In genomic region chr3R:5283360-5283963, dm6 we compare ENCODE assay signal across 1 fruit fly cellular context.
TF ChIP-seq lines count a peak whose summit lies in the region.

No protein-coding gene starts in this region.

TF ChIP-seq in whole organism, embryonic, 481 proteins besides CTCF, POLR2A, EP300 and RAD21 (continued from another document and continues in another):
- TF ChIP-seq CG2129 (GFP tag; IDR thresholded peaks at IDR 0.05; lab: Robert Waterston, UW; ENCODE audit: partially characterized antibody) = no peak
- TF ChIP-seq repo (GFP tag; optimal IDR thresholded peaks at IDR 0.05; lab: Kevin White, UChicago) = peak; percentile 87
- TF ChIP-seq chn (GFP tag; optimal IDR thresholded peaks at IDR 0.05; lab: Kevin White, UChicago) = peak; percentile 87
- TF ChIP-seq cwo (GFP tag; optimal IDR thresholded peaks at IDR 0.05; lab: Kevin White, UChicago) = peak; percentile 90
- TF ChIP-seq insv (GFP tag; optimal IDR thresholded peaks at IDR 0.05; lab: Kevin White, UChicago) = peak; percentile 7 to 66
- no peak for TF ChIP-seq Dref (GFP tag; IDR thresholded peaks at IDR 0.05; lab: Robert Waterston, UW)
- peak; percentile 82 for TF ChIP-seq salm (tag; optimal IDR thresholded peaks at IDR 0.05; lab: Kevin White, UChicago)
- peak; percentile 93 for TF ChIP-seq Xbp1 (GFP tag; optimal IDR thresholded peaks at IDR 0.05; lab: Kevin White, UChicago)
- peak; percentile 68 for TF ChIP-seq Mad (GFP tag; optimal IDR thresholded peaks at IDR 0.05; lab: Kevin White, UChicago)
- peak; percentile 62 for TF ChIP-seq Neu2 (GFP tag; optimal IDR thresholded peaks at IDR 0.05; lab: Kevin White, UChicago; ENCODE audit: borderline replicate concordance)
- peak; percentile 70 for TF ChIP-seq CG11560 (tag; IDR thresholded peaks at IDR 0.05; lab: Robert Waterston, UW)
- TF ChIP-seq eve (GFP tag; optimal IDR thresholded peaks at IDR 0.05; lab: Kevin White, UChicago) = peak in 1 of 2 experiments; percentile 97
- no peak for TF ChIP-seq Nf-YA (GFP tag; IDR thresholded peaks at IDR 0.05; lab: Robert Waterston, UW)
- TF ChIP-seq Kr (GFP tag; optimal IDR thresholded peaks at IDR 0.05; lab: Kevin White, UChicago) = no peak
- no peak for TF ChIP-seq hb (GFP tag; IDR thresholded peaks at IDR 0.05; lab: Robert Waterston, UW; ENCODE audit: partially characterized antibody)
- TF ChIP-seq CG7786 (GFP tag; optimal IDR thresholded peaks at IDR 0.05; lab: Kevin White, UChicago) = peak; percentile 90
- peak; percentile 96 for TF ChIP-seq lab (GFP tag; optimal IDR thresholded peaks at IDR 0.05; lab: Kevin White, UChicago)
- TF ChIP-seq CG12155 (GFP tag; optimal IDR thresholded peaks at IDR 0.05; lab: Kevin White, UChicago) = peak; percentile 86
- no peak for TF ChIP-seq Doc3 (GFP tag; IDR thresholded peaks at IDR 0.05; lab: Robert Waterston, UW; ENCODE audit: partially characterized antibody)
- peak; percentile 93 for TF ChIP-seq CG18262 (tag; optimal IDR thresholded peaks at IDR 0.05; lab: Kevin White, UChicago)
- peak; percentile 73 for TF ChIP-seq CG4730 (GFP tag; IDR thresholded peaks at IDR 0.05; lab: Robert Waterston, UW)
- 0 out of 2 replicates have a peak, but pooled peaks have one; percentile 21 for TF ChIP-seq gt (GFP tag; IDR thresholded peaks at IDR 0.05; lab: Robert Waterston, UW)
- peak; percentile 74 for TF ChIP-seq kah (GFP tag; optimal IDR thresholded peaks at IDR 0.05; lab: Kevin White, UChicago)
- peak; percentile 61; the same call in 2 of the 3 replicates for TF ChIP-seq so (GFP tag; IDR thresholded peaks at IDR 0.05; lab: Robert Waterston, UW)
- peak; percentile 89 for TF ChIP-seq fd96Cb (tag; optimal IDR thresholded peaks at IDR 0.05; lab: Kevin White, UChicago)
- TF ChIP-seq PHDP (tag; optimal IDR thresholded peaks at IDR 0.05; lab: Kevin White, UChicago) = peak; percentile 93
- TF ChIP-seq NK7.1 (GFP tag; optimal IDR thresholded peaks at IDR 0.05; lab: Kevin White, UChicago) = peak; percentile 82
- TF ChIP-seq CG4617 (GFP tag; optimal IDR thresholded peaks at IDR 0.05; lab: Kevin White, UChicago; ENCODE audit: borderline replicate concordance) = peak; percentile 51
- peak; percentile 91 for TF ChIP-seq Fer3 (tag; optimal IDR thresholded peaks at IDR 0.05; lab: Kevin White, UChicago)
- TF ChIP-seq Ravus (GFP tag; IDR thresholded peaks at IDR 0.05; lab: Robert Waterston, UW) = no peak; the same call in 1 of the 2 replicates
- peak; percentile 90 for TF ChIP-seq gcm (GFP tag; optimal IDR thresholded peaks at IDR 0.05; lab: Kevin White, UChicago)
- no peak for TF ChIP-seq HLHmδ (GFP tag; optimal IDR thresholded peaks at IDR 0.05; lab: Kevin White, UChicago)
- TF ChIP-seq Awh (GFP tag; IDR thresholded peaks at IDR 0.05; lab: Robert Waterston, UW) = peak; percentile 86
- peak; percentile 91 for TF ChIP-seq CG6765 (GFP tag; optimal IDR thresholded peaks at IDR 0.05; lab: Kevin White, UChicago)
- peak; percentile 89 for TF ChIP-seq sqz (GFP tag; optimal IDR thresholded peaks at IDR 0.05; lab: Kevin White, UChicago)
- TF ChIP-seq CG7745 (tag; optimal IDR thresholded peaks at IDR 0.05; lab: Kevin White, UChicago) = no peak
- no peak for TF ChIP-seq inv (GFP tag; IDR thresholded peaks at IDR 0.05; lab: Robert Waterston, UW; ENCODE audit: partially characterized antibody)
- TF ChIP-seq CG6272 (GFP tag; IDR thresholded peaks at IDR 0.05; lab: Robert Waterston, UW) = peak; percentile 67
- TF ChIP-seq Optix (GFP tag; IDR thresholded peaks at IDR 0.05; lab: Robert Waterston, UW) = peak; percentile 79; the same call in 2 of the 3 replicates
- peak; percentile 74 for TF ChIP-seq Atf3 (GFP tag; optimal IDR thresholded peaks at IDR 0.05; lab: Kevin White, UChicago)
- TF ChIP-seq Ptx1 (GFP tag; IDR thresholded peaks at IDR 0.05; lab: Robert Waterston, UW) = peak; percentile 87
- TF ChIP-seq en (GFP tag; optimal IDR thresholded peaks at IDR 0.05; lab: Kevin White, UChicago) = peak; percentile 90
- no peak for TF ChIP-seq CG15073 (GFP tag; optimal IDR thresholded peaks at IDR 0.05; lab: Kevin White, UChicago)
- TF ChIP-seq CG12942 (GFP tag; optimal IDR thresholded peaks at IDR 0.05; lab: Kevin White, UChicago) = peak; percentile 79
- peak; percentile 72 for TF ChIP-seq chm (GFP tag; IDR thresholded peaks at IDR 0.05; lab: Robert Waterston, UW)
- peak; percentile 94 for TF ChIP-seq CG12769 (tag; optimal IDR thresholded peaks at IDR 0.05; lab: Kevin White, UChicago)
- TF ChIP-seq pita (GFP tag; optimal IDR thresholded peaks at IDR 0.05; lab: Kevin White, UChicago) = no peak
- peak; percentile 63 for TF ChIP-seq CG17802 (tag; optimal IDR thresholded peaks at IDR 0.05; lab: Kevin White, UChicago)
- TF ChIP-seq Atf6 (GFP tag; IDR thresholded peaks at IDR 0.05; lab: Robert Waterston, UW) = peak; percentile 90
- TF ChIP-seq maf-S (GFP tag; optimal IDR thresholded peaks at IDR 0.05; lab: Kevin White, UChicago) = peak; percentile 75
- TF ChIP-seq Eip74EF (GFP tag; optimal IDR thresholded peaks at IDR 0.05; lab: Kevin White, UChicago) = peak in 1 of 2 experiments; percentile 89
- TF ChIP-seq pb (GFP tag; optimal IDR thresholded peaks at IDR 0.05; lab: Kevin White, UChicago) = peak; percentile 85
- TF ChIP-seq B-H2 (GFP tag; optimal IDR thresholded peaks at IDR 0.05; lab: Kevin White, UChicago) = peak; percentile 80
- TF ChIP-seq CG15514 (GFP tag; optimal IDR thresholded peaks at IDR 0.05; lab: Kevin White, UChicago) = peak; percentile 81
- TF ChIP-seq E2f1 (GFP tag; IDR thresholded peaks at IDR 0.05; lab: Robert Waterston, UW) = peak; percentile 76
- TF ChIP-seq CG18599 (GFP tag; optimal IDR thresholded peaks at IDR 0.05; lab: Kevin White, UChicago) = peak; percentile 96
- peak; percentile 82 for TF ChIP-seq ken (GFP tag; IDR thresholded peaks at IDR 0.05; lab: Robert Waterston, UW)
- peak; percentile 94 for TF ChIP-seq CG15269 (tag; optimal IDR thresholded peaks at IDR 0.05; lab: Kevin White, UChicago)
- peak; percentile 80 for TF ChIP-seq CG1602 (GFP tag; optimal IDR thresholded peaks at IDR 0.05; lab: Kevin White, UChicago)
- TF ChIP-seq CG8388 (GFP tag; optimal IDR thresholded peaks at IDR 0.05; lab: Kevin White, UChicago) = peak; percentile 99
- TF ChIP-seq HHEX (GFP tag; optimal IDR thresholded peaks at IDR 0.05; lab: Kevin White, UChicago) = peak; percentile 93
- peak; percentile 95 for TF ChIP-seq Meics (GFP tag; optimal IDR thresholded peaks at IDR 0.05; lab: Kevin White, UChicago)
- TF ChIP-seq CG13287 (GFP tag; IDR thresholded peaks at IDR 0.05; lab: Robert Waterston, UW; ENCODE audit: partially characterized antibody) = no peak
- peak; percentile 94 for TF ChIP-seq dmrt99B (tag; optimal IDR thresholded peaks at IDR 0.05; lab: Kevin White, UChicago)
- TF ChIP-seq CG15011 (GFP tag; optimal IDR thresholded peaks at IDR 0.05; lab: Kevin White, UChicago) = peak; percentile 89
- TF ChIP-seq CG10565 (GFP tag; optimal IDR thresholded peaks at IDR 0.05; lab: Kevin White, UChicago) = peak; percentile 76
- no peak for TF ChIP-seq Lim3 (GFP tag; IDR thresholded peaks at IDR 0.05; lab: Robert Waterston, UW)
- TF ChIP-seq CG33557 (GFP tag; optimal IDR thresholded peaks at IDR 0.05; lab: Kevin White, UChicago) = peak; percentile 39
- peak; percentile 82 for TF ChIP-seq CG6254 (GFP tag; optimal IDR thresholded peaks at IDR 0.05; lab: Kevin White, UChicago)
- peak; percentile 87 for TF ChIP-seq slbo (GFP tag; IDR thresholded peaks at IDR 0.05; lab: Robert Waterston, UW)
- TF ChIP-seq NC2α (GFP tag; optimal IDR thresholded peaks at IDR 0.05; lab: Kevin White, UChicago) = peak; percentile 78
- TF ChIP-seq ttk (GFP tag; IDR thresholded peaks at IDR 0.05; lab: Robert Waterston, UW) = peak; percentile 66
- peak; percentile 94 for TF ChIP-seq CHES-1-like (GFP tag; optimal IDR thresholded peaks at IDR 0.05; lab: Kevin White, UChicago)
- TF ChIP-seq ham (GFP tag; IDR thresholded peaks at IDR 0.05; lab: Robert Waterston, UW) = peak; percentile 62; the same call in 1 of the 2 replicates
- TF ChIP-seq CG7556 (GFP tag; optimal IDR thresholded peaks at IDR 0.05; lab: Kevin White, UChicago) = peak; percentile 96
- no peak for TF ChIP-seq Dp (GFP tag; optimal IDR thresholded peaks at IDR 0.05; lab: Kevin White, UChicago)
- TF ChIP-seq CG2889 (GFP tag; IDR thresholded peaks at IDR 0.05; lab: Robert Waterston, UW) = peak; percentile 62
- peak; percentile 75 for TF ChIP-seq MTF-1 (GFP tag; optimal IDR thresholded peaks at IDR 0.05; lab: Kevin White, UChicago; ENCODE audit: borderline replicate concordance)
- TF ChIP-seq CG11085 (GFP tag; IDR thresholded peaks at IDR 0.05; lab: Robert Waterston, UW) = peak; percentile 67
- peak; percentile 81 for TF ChIP-seq p53 (GFP tag; optimal IDR thresholded peaks at IDR 0.05; lab: Kevin White, UChicago)
- TF ChIP-seq CG1233 (GFP tag; optimal IDR thresholded peaks at IDR 0.05; lab: Kevin White, UChicago) = peak; percentile 93
- peak; percentile 95 for TF ChIP-seq Hmr (GFP tag; optimal IDR thresholded peaks at IDR 0.05; lab: Kevin White, UChicago)
- TF ChIP-seq peb (GFP tag; IDR thresholded peaks at IDR 0.05; lab: Robert Waterston, UW) = peak; percentile 44; the same call in 1 of the 2 replicates
- TF ChIP-seq rib (GFP tag; IDR thresholded peaks at IDR 0.05; lab: Robert Waterston, UW) = peak; percentile 79
- peak; percentile 54 for TF ChIP-seq lbe (GFP tag; optimal IDR thresholded peaks at IDR 0.05; lab: Kevin White, UChicago)
- peak; percentile 90 for TF ChIP-seq CG34422 (GFP tag; IDR thresholded peaks at IDR 0.05; lab: Robert Waterston, UW)
- peak; percentile 75 for TF ChIP-seq klu (GFP tag; IDR thresholded peaks at IDR 0.05; lab: Robert Waterston, UW)
- peak; percentile 70 for TF ChIP-seq jing (GFP tag; optimal IDR thresholded peaks at IDR 0.05; lab: Kevin White, UChicago)
- TF ChIP-seq cg (GFP tag; optimal IDR thresholded peaks at IDR 0.05; lab: Kevin White, UChicago) = no peak
- TF ChIP-seq Xrp1 (GFP tag; IDR thresholded peaks at IDR 0.05; lab: Robert Waterston, UW) = peak; percentile 84
- TF ChIP-seq CG10654 (GFP tag; optimal IDR thresholded peaks at IDR 0.05; lab: Kevin White, UChicago) = peak; percentile 84
- peak; percentile 73 for TF ChIP-seq Oaz (GFP tag; IDR thresholded peaks at IDR 0.05; lab: Robert Waterston, UW)
- TF ChIP-seq bigmax (GFP tag; optimal IDR thresholded peaks at IDR 0.05; lab: Kevin White, UChicago) = no peak
- peak; percentile 9 for TF ChIP-seq pzg (GFP tag; optimal IDR thresholded peaks at IDR 0.05; lab: Kevin White, UChicago)
- TF ChIP-seq CG32532 (GFP tag; IDR thresholded peaks at IDR 0.05; lab: Robert Waterston, UW) = peak; percentile 87
- peak; percentile 89 for TF ChIP-seq lmd (GFP tag; IDR thresholded peaks at IDR 0.05; lab: Robert Waterston, UW)
- TF ChIP-seq grn (GFP tag; optimal IDR thresholded peaks at IDR 0.05; lab: Kevin White, UChicago) = peak; percentile 74
- TF ChIP-seq Abd-B (GFP tag; optimal IDR thresholded peaks at IDR 0.05; lab: Kevin White, UChicago) = peak; percentile 91
- peak; percentile 65 for TF ChIP-seq zen (tag; optimal IDR thresholded peaks at IDR 0.05; lab: Kevin White, UChicago)
- TF ChIP-seq CG15479 (GFP tag; optimal IDR thresholded peaks at IDR 0.05; lab: Kevin White, UChicago) = no peak
- no peak for TF ChIP-seq sc (optimal IDR thresholded peaks at IDR 0.05; lab: Kevin White, UChicago)
- TF ChIP-seq sc (GFP tag; optimal IDR thresholded peaks at IDR 0.05; lab: Kevin White, UChicago) = peak; percentile 75
- peak; percentile 55 for TF ChIP-seq cato (GFP tag; optimal IDR thresholded peaks at IDR 0.05; lab: Kevin White, UChicago; ENCODE audit: borderline replicate concordance)
- 0 out of 3 replicates have a peak, but pooled peaks have one; percentile 68 for TF ChIP-seq C15 (GFP tag; IDR thresholded peaks at IDR 0.05; lab: Robert Waterston, UW)
- TF ChIP-seq CG4328 (GFP tag; optimal IDR thresholded peaks at IDR 0.05; lab: Kevin White, UChicago) = peak; percentile 91
- peak; percentile 65 for TF ChIP-seq CG3995 (GFP tag; optimal IDR thresholded peaks at IDR 0.05; lab: Kevin White, UChicago)
- TF ChIP-seq lilli (GFP tag; optimal IDR thresholded peaks at IDR 0.05; lab: Kevin White, UChicago) = peak; percentile 95
- peak; percentile 85 for TF ChIP-seq CG11398 (GFP tag; optimal IDR thresholded peaks at IDR 0.05; lab: Kevin White, UChicago)
- TF ChIP-seq dpn (GFP tag; optimal IDR thresholded peaks at IDR 0.05; lab: Kevin White, UChicago) = peak; percentile 91 to 95
- TF ChIP-seq CG12744 (GFP tag; optimal IDR thresholded peaks at IDR 0.05; lab: Kevin White, UChicago) = peak; percentile 88
- no peak for TF ChIP-seq Gsc (GFP tag; IDR thresholded peaks at IDR 0.05; lab: Robert Waterston, UW)
- TF ChIP-seq Ssrp (tag; optimal IDR thresholded peaks at IDR 0.05; lab: Kevin White, UChicago) = peak; percentile 91
- TF ChIP-seq D19B (GFP tag; optimal IDR thresholded peaks at IDR 0.05; lab: Kevin White, UChicago) = peak; percentile 85
- peak; percentile 86 for TF ChIP-seq Camta (GFP tag; optimal IDR thresholded peaks at IDR 0.05; lab: Kevin White, UChicago)
- peak; percentile 78 for TF ChIP-seq CG32772 (GFP tag; IDR thresholded peaks at IDR 0.05; lab: Robert Waterston, UW)
- peak; percentile 84 for TF ChIP-seq Hr3 (GFP tag; optimal IDR thresholded peaks at IDR 0.05; lab: Kevin White, UChicago)
- peak; percentile 85 for TF ChIP-seq CG9437 (GFP tag; optimal IDR thresholded peaks at IDR 0.05; lab: Kevin White, UChicago)
- TF ChIP-seq Sry-β (GFP tag; optimal IDR thresholded peaks at IDR 0.05; lab: Kevin White, UChicago) = peak; percentile 42
- peak; percentile 92 for TF ChIP-seq CG2712 (tag; optimal IDR thresholded peaks at IDR 0.05; lab: Kevin White, UChicago)
- peak; percentile 76 for TF ChIP-seq Usf (GFP tag; optimal IDR thresholded peaks at IDR 0.05; lab: Kevin White, UChicago)
- no peak for TF ChIP-seq Dip2 (GFP tag; IDR thresholded peaks at IDR 0.05; lab: Robert Waterston, UW)
- TF ChIP-seq Side (GFP tag; optimal IDR thresholded peaks at IDR 0.05; lab: Kevin White, UChicago) = peak; percentile 92
- peak in 1 of 2 experiments; percentile 84 for TF ChIP-seq Hr78 (GFP tag; optimal IDR thresholded peaks at IDR 0.05; lab: Kevin White, UChicago)
- peak; percentile 73; the same call in 1 of the 2 replicates for TF ChIP-seq CG16779 (GFP tag; IDR thresholded peaks at IDR 0.05; lab: Robert Waterston, UW)
- peak; percentile 73 for TF ChIP-seq sens-2 (GFP tag; IDR thresholded peaks at IDR 0.05; lab: Robert Waterston, UW)
- TF ChIP-seq Hand (GFP tag; optimal IDR thresholded peaks at IDR 0.05; lab: Kevin White, UChicago) = peak; percentile 91
- TF ChIP-seq CG13775 (GFP tag; optimal IDR thresholded peaks at IDR 0.05; lab: Kevin White, UChicago) = peak; percentile 90
- no peak for TF ChIP-seq Hr39 (optimal IDR thresholded peaks at IDR 0.05; lab: Kevin White, UChicago)
- peak; percentile 91 for TF ChIP-seq shn (GFP tag; optimal IDR thresholded peaks at IDR 0.05; lab: Kevin White, UChicago)
- peak; percentile 81 for TF ChIP-seq esg (GFP tag; conservative IDR thresholded peaks at IDR 0.05; lab: Robert Waterston, UW)
